Worm (Caenorhabditis elegans): ENCODE data around the gene egg-2.

The egg-2 gene

DNA sequence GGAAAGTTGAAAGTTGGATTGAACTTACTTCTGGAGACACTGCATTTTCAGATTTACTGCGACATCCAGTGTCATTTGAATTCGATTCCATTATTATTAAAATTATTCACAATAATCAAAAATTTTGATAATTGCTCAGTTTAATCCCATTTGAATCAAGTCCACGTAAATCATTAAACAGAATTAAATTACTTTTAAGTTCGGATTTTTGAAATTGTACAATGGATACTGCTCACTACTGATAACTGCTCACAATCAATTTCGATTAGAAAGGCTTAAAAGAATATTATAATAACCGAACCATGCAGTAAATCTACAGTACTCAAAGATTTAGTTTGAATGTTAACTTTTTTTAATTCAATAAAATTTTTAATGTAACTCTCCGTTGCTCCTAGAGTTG, 3.8 kb upstream of the egg-2 start, which contains the start of gene R01H2.4:
R01H2.4 (minus strand) TSS at position 101 of the 400 bp plus-strand sequence.
- TF ChIP-seq odd-2 (tag; optimal IDR thresholded peaks at IDR 0.05) (no peak), syd-9 (tag; optimal IDR thresholded peaks at IDR 0.05) (no peak), sox-4 (tag; optimal IDR thresholded peaks at IDR 0.05) (no peak), madf-2 (tag; optimal IDR thresholded peaks at IDR 0.05) (no peak), nfya-1 (tag; optimal IDR thresholded peaks at IDR 0.05) (no peak), ahr-1 (tag; optimal IDR thresholded peaks at IDR 0.05) (no peak), zip-5 (tag; optimal IDR thresholded peaks at IDR 0.05) (no peak), hlh-6 (tag; optimal IDR thresholded peaks at IDR 0.05) (no peak), ceh-18 (tag; optimal IDR thresholded peaks at IDR 0.05) (no peak), K02D7.2 (tag; optimal IDR thresholded peaks at IDR 0.05) (no peak), elt-2 (tag; optimal IDR thresholded peaks at IDR 0.05) (no peak)

DNA sequence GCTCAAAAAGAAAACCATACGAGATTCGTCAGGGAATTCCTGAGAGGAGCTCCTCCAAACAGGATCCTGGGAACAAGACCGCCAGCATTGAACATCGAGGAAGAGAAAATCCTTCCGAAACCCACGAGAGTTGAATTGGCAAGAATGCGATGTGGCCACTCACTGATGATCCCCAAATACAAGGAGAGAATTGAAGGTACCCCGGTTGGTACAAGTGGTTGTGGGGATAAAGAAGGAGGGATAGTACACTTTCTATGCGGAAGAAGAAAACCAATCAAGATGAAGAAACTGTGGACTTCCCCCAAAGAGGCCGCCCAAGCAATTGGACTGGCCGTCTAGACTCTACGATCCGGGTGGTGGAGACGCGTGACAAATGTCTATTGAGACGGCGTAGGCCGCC, 2.7 kb upstream of the egg-2 start:
- TF ChIP-seq pag-3 (tag; optimal IDR thresholded peaks at IDR 0.05; ENCODE audit: borderline replicate concordance) = no peak

DNA sequence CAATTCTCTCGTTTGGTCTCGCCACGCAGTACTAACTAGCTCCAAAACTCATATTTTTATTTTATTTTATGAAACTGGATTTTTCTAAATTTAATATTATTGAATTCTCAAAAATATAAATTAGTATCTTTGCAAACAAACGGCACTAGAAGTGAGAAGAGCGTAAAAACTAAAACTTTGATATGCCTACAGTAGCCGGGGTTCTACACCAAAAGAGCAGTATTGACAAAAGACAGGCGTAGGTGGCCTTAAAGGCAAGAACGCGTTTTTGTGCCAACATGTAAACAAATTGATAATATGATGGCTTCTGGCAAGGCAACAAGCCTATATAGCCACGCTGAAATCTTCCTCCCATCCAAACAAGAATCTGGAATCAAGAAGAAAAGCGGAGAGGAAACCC, 2.2 kb upstream of the egg-2 start, which contains the start of gene R01H2.1:
R01H2.1 (plus strand) TSS at position 301 of the 400 bp plus-strand sequence.
- TF ChIP-seq lim-6 (tag; optimal IDR thresholded peaks at IDR 0.05) (no peak), sdc-2 (tag; optimal IDR thresholded peaks at IDR 0.05) (no peak), K09A11.1 (tag; optimal IDR thresholded peaks at IDR 0.05; ENCODE audit: insufficient read depth) (no peak), unc-86 (tag; optimal IDR thresholded peaks at IDR 0.05) (no peak), ceh-45 (GFP tag; IDR thresholded peaks at IDR 0.05) (no peak), hlh-30 (tag; optimal IDR thresholded peaks at IDR 0.05; ENCODE audit: insufficient read depth) (no peak), madf-2 (tag; optimal IDR thresholded peaks at IDR 0.05) (no peak), C38D4.7 (GFP tag; optimal IDR thresholded peaks at IDR 0.05) (no peak), pros-1 (tag; optimal IDR thresholded peaks at IDR 0.05) (no peak), pag-3 (tag; optimal IDR thresholded peaks at IDR 0.05; ENCODE audit: borderline replicate concordance) (no peak), hlh-13 (GFP tag; optimal IDR thresholded peaks at IDR 0.05) (no peak), ceh-34 (tag; optimal IDR thresholded peaks at IDR 0.05) (no peak), unc-3 (GFP tag; conservative IDR thresholded peaks at IDR 0.05) (no peak), unc-3 (tag; optimal IDR thresholded peaks at IDR 0.05) (no peak), unc-55 (GFP tag; optimal IDR thresholded peaks at IDR 0.05) (no peak), ceh-31 (tag; optimal IDR thresholded peaks at IDR 0.05) (no peak), ref-2 (tag; optimal IDR thresholded peaks at IDR 0.05) (no peak), pat-9 (tag; optimal IDR thresholded peaks at IDR 0.05) (no peak), ahr-1 (tag; optimal IDR thresholded peaks at IDR 0.05) (no peak)

DNA sequence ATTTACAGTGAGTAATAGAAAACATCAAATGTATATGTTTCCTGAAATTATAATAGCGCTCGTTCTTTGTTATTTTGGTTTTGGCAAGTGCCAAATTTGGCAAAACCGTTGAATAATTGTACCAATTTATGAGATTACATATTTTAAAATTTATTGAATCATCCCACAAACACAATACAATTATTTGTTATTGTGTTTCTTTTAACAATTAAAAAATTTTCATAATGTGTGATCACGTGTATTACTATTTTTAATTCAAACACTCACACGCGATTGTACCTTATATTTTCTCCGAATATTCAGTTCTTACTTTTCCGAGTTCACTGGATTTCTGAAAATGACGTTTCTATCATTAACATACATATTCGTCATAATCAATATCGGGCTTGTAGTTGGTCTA, 4.1 kb downstream of the egg-2 start, which contains the start of gene R01H2.2:
R01H2.2 (plus strand) TSS at position 301 of the 400 bp plus-strand sequence.
- TF ChIP-seq eyg-1 (tag; optimal IDR thresholded peaks at IDR 0.05) = no peak
- TF ChIP-seq pqm-1 (tag; optimal IDR thresholded peaks at IDR 0.05) = no peak
- TF ChIP-seq ceh-34 (tag; optimal IDR thresholded peaks at IDR 0.05) = no peak
- no peak for TF ChIP-seq hlh-30 (tag; optimal IDR thresholded peaks at IDR 0.05; ENCODE audit: insufficient read depth)
- TF ChIP-seq K02D7.2 (tag; optimal IDR thresholded peaks at IDR 0.05) = no peak
- TF ChIP-seq dve-1 (tag; optimal IDR thresholded peaks at IDR 0.05) = no peak
- TF ChIP-seq Y22D7AL.16 (tag; optimal IDR thresholded peaks at IDR 0.05) = no peak
- TF ChIP-seq madf-2 (tag; optimal IDR thresholded peaks at IDR 0.05) = no peak
- no peak for TF ChIP-seq elt-2 (tag; optimal IDR thresholded peaks at IDR 0.05)

DNA sequence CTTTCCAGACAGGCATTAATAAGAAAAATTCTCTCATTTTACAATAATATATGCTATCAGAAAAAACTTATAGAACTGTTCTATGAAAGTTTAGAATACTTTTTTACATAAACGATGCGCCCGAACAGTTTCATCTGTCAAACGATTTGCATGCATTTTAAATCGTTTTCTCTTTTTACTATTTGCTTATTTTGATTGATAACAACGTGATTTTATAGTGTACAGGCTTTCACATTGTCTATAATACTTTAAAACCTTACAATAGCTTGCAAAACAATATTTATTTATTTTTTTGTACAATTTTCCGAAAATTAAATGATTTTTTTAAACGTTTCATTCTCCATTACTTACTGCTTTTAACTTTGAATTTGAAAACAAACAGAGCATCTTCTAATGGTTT, 14.7 kb downstream of the egg-2 start, which contains the start of gene R01H2.7:
R01H2.7 (minus strand) TSS at position 101 of the 400 bp plus-strand sequence.
- no peak for TF ChIP-seq zip-5 (tag; optimal IDR thresholded peaks at IDR 0.05)
- no peak for TF ChIP-seq F13H6.1 (tag; optimal IDR thresholded peaks at IDR 0.05)
- TF ChIP-seq elt-4 (tag; optimal IDR thresholded peaks at IDR 0.05) = no peak
- TF ChIP-seq ttx-3 (tag; optimal IDR thresholded peaks at IDR 0.05) = no peak
- no peak for TF ChIP-seq ceh-14 (tag; optimal IDR thresholded peaks at IDR 0.05)
- no peak for TF ChIP-seq ceh-24 (tag; optimal IDR thresholded peaks at IDR 0.05)
- no peak for TF ChIP-seq sdc-2 (tag; optimal IDR thresholded peaks at IDR 0.05)
- no peak for TF ChIP-seq fkh-10 (GFP tag; optimal IDR thresholded peaks at IDR 0.05)
- no peak for TF ChIP-seq fax-1 (tag; optimal IDR thresholded peaks at IDR 0.05)
